Worm (Caenorhabditis elegans) whole organism, mixed stage, embryonic: Measurements from ENCODE around the gene C18A11.1.

Source experiments
- ces-1 ChIP-seq: fragments of 150-350 bp; optimal IDR thresholded peaks from 2 replicates; lab custom pipeline; 2014; ENCODE audit warnings: missing biosample characterization, missing genetic modification reagents, missing genetic modification characterization
- elt-1 ChIP-seq: sonication (generic microtip); optimal IDR thresholded peaks from 2 replicates; lab custom pipeline; 2017; ENCODE audit warnings: missing genetic modification characterization, mild to moderate bottlenecking, missing compliant biosample characterization, antibody characterized with exemption, moderate library complexity, borderline replicate concordance; ENCODE audit not compliant: insufficient read depth
- elt-3 ChIP-seq: fragments of 150-350 bp; optimal IDR thresholded peaks from 2 replicates; lab custom pipeline; 2014; ENCODE audit warnings: missing biosample characterization, missing genetic modification characterization
- mls-2 ChIP-seq: sonication (generic microtip); optimal IDR thresholded peaks from 2 replicates; lab custom pipeline; 2016; ENCODE audit warnings: mild to moderate bottlenecking, missing genetic modification characterization, moderate library complexity, missing compliant biosample characterization

- TF ChIP-seq mls-2: no peak
- TF ChIP-seq ces-1: no peak
- no peak for TF ChIP-seq elt-3 (tag; lab: Kevin White, UChicago)
- no peak for TF ChIP-seq elt-1
Observed at ce11 chrX:8109531-8109930, 40.4 kb downstream of the C18A11.1 start.
